Fruit fly (Drosophila melanogaster): ENCODE measurements around the gene dnd.

The dnd gene

dm6 chr3R:21862137-21862850, 24.9 kb downstream of the dnd start (continued):
- TF ChIP-seq CG15479 (GFP tag; optimal IDR thresholded peaks at IDR 0.05): no peak
- TF ChIP-seq en (GFP tag; optimal IDR thresholded peaks at IDR 0.05): peak; percentile 21
- no peak for TF ChIP-seq bbx (GFP tag; IDR thresholded peaks at IDR 0.05; ENCODE audit: partially characterized antibody)
- no peak for TF ChIP-seq emc (GFP tag; optimal IDR thresholded peaks at IDR 0.05)
- no peak for TF ChIP-seq zen2 (GFP tag; IDR thresholded peaks at IDR 0.05; ENCODE audit: partially characterized antibody)
- no peak for TF ChIP-seq B-H2 (GFP tag; optimal IDR thresholded peaks at IDR 0.05)
- peak; percentile 87 for TF ChIP-seq oc (tag; optimal IDR thresholded peaks at IDR 0.05)
- TF ChIP-seq fd3F (GFP tag; optimal IDR thresholded peaks at IDR 0.05): no peak
- TF ChIP-seq CG18476 (GFP tag; optimal IDR thresholded peaks at IDR 0.05): peak; percentile 31
- no peak for TF ChIP-seq lov (optimal IDR thresholded peaks at IDR 0.05)
- TF ChIP-seq lov (GFP tag; IDR thresholded peaks at IDR 0.05): 0 out of 3 replicates have a peak, but pooled peaks have one; percentile 6
- no peak; the same call in 3 of the 4 replicates for TF ChIP-seq Gug (GFP tag; IDR thresholded peaks at IDR 0.05)
- no peak for TF ChIP-seq pan (optimal IDR thresholded peaks at IDR 0.05)
- peak in 1 of 2 experiments; percentile 69 for TF ChIP-seq pan (GFP tag; optimal IDR thresholded peaks at IDR 0.05 in 1 of 2, IDR thresholded peaks at IDR 0.05 in 1 of 2)
- no peak for TF ChIP-seq Bteb2 (GFP tag; optimal IDR thresholded peaks at IDR 0.05)
- TF ChIP-seq ssp (GFP tag; IDR thresholded peaks at IDR 0.05): peak; percentile 51; the same call in 1 of the 2 replicates
- TF ChIP-seq CG17568 (GFP tag; optimal IDR thresholded peaks at IDR 0.05): peak; percentile 56
- TF ChIP-seq trem (tag; optimal IDR thresholded peaks at IDR 0.05): peak; percentile 71
- peak; percentile 60 for TF ChIP-seq HLH3B (GFP tag; IDR thresholded peaks at IDR 0.05)
- no peak for TF ChIP-seq CG15073 (GFP tag; optimal IDR thresholded peaks at IDR 0.05)
- peak; percentile 68 for TF ChIP-seq CG8290 (GFP tag; optimal IDR thresholded peaks at IDR 0.05)
- TF ChIP-seq CG8290 (tag; optimal IDR thresholded peaks at IDR 0.05): peak; percentile 15 to 39
- peak; percentile 56 for TF ChIP-seq CG10267 (tag; optimal IDR thresholded peaks at IDR 0.05)
- peak; percentile 65 for TF ChIP-seq kni (GFP tag; optimal IDR thresholded peaks at IDR 0.05)
- no peak for TF ChIP-seq CG1792 (GFP tag; optimal IDR thresholded peaks at IDR 0.05)
- TF ChIP-seq CG7271 (tag; optimal IDR thresholded peaks at IDR 0.05): no peak
- TF ChIP-seq CG15601 (tag; optimal IDR thresholded peaks at IDR 0.05): peak; percentile 91
- TF ChIP-seq CG5245 (GFP tag; optimal IDR thresholded peaks at IDR 0.05): peak; percentile 61
- no peak for TF ChIP-seq nom (GFP tag; optimal IDR thresholded peaks at IDR 0.05)
- TF ChIP-seq CG14860 (GFP tag; IDR thresholded peaks at IDR 0.05; ENCODE audit: partially characterized antibody): no peak
- TF ChIP-seq Sox100B (GFP tag; optimal IDR thresholded peaks at IDR 0.05): peak; percentile 73
- peak; percentile 34 for TF ChIP-seq CG17802 (tag; optimal IDR thresholded peaks at IDR 0.05)
- no peak for TF ChIP-seq Rfx (GFP tag; IDR thresholded peaks at IDR 0.05)
- TF ChIP-seq CG16863 (GFP tag; optimal IDR thresholded peaks at IDR 0.05): peak; percentile 26
- TF ChIP-seq sens-2 (GFP tag; IDR thresholded peaks at IDR 0.05): peak; percentile 80
- peak; percentile 52; the same call in 1 of the 2 replicates for TF ChIP-seq CG7372 (GFP tag; IDR thresholded peaks at IDR 0.05)
- TF ChIP-seq ase (GFP tag; IDR thresholded peaks at IDR 0.05): peak; percentile 50; the same call in 1 of the 3 replicates
- no peak for TF ChIP-seq Doc3 (GFP tag; IDR thresholded peaks at IDR 0.05; ENCODE audit: partially characterized antibody)
- TF ChIP-seq CG7745 (tag; optimal IDR thresholded peaks at IDR 0.05): no peak
- peak; percentile 75 for TF ChIP-seq CG2678 (tag; optimal IDR thresholded peaks at IDR 0.05)
- no peak for TF ChIP-seq ham (GFP tag; IDR thresholded peaks at IDR 0.05)
- TF ChIP-seq usp (GFP tag; optimal IDR thresholded peaks at IDR 0.05): no peak
- TF ChIP-seq hbn (GFP tag; IDR thresholded peaks at IDR 0.05; ENCODE audit: partially characterized antibody): no peak
- no peak for TF ChIP-seq inv (GFP tag; IDR thresholded peaks at IDR 0.05; ENCODE audit: partially characterized antibody)
- TF ChIP-seq H2.0 (GFP tag; IDR thresholded peaks at IDR 0.05): peak; percentile 71
- TF ChIP-seq dmrt11E (tag; optimal IDR thresholded peaks at IDR 0.05): peak; percentile 90
- TF ChIP-seq CG12942 (GFP tag; optimal IDR thresholded peaks at IDR 0.05): peak; percentile 69
- peak; percentile 67 for TF ChIP-seq peb (GFP tag; IDR thresholded peaks at IDR 0.05)
- no peak for TF ChIP-seq CG12744 (GFP tag; optimal IDR thresholded peaks at IDR 0.05)
- no peak for TF ChIP-seq ato (GFP tag; IDR thresholded peaks at IDR 0.05; ENCODE audit: partially characterized antibody)

All from whole organism, embryonic.